Worm (Caenorhabditis elegans) whole organism, midembryonic: ENCODE results near the gene drr-2.

Experiments
- T22C8.4 ChIP-seq: fragments of 200-800 bp; sonication (Bioruptor generic); IDR thresholded peaks from 2 replicates; pipeline ENCODE4 v1.3.6; 2022; ENCODE audit warnings: missing genetic modification characterization, missing compliant biosample characterization
- cog-1 ChIP-seq: sonication (generic microtip); optimal IDR thresholded peaks from 2 replicates; lab custom pipeline; 2016; ENCODE audit warnings: missing genetic modification characterization, missing compliant biosample characterization
- flt-1 ChIP-seq: fragments of 200-800 bp; sonication (Bioruptor generic); IDR thresholded peaks from 2 replicates; pipeline ENCODE4 v1.3.6; 2022; ENCODE audit warnings: missing genetic modification characterization, missing compliant biosample characterization
- ztf-23 ChIP-seq: fragments of 200-800 bp; sonication (Bioruptor generic); IDR thresholded peaks from 2 replicates; pipeline ENCODE4 v1.3.6; 2022; ENCODE audit warnings: missing genetic modification reagents, missing genetic modification characterization, missing compliant biosample characterization
- ztf-29 ChIP-seq: fragments of 200-800 bp; sonication (Bioruptor generic); IDR thresholded peaks from 2 replicates; pipeline ENCODE4 v1.3.6; 2022; ENCODE audit warnings: missing genetic modification reagents, missing genetic modification characterization, missing compliant biosample characterization

ce11 chrIII:13669519-13669918 is 26.1 kb upstream of the drr-2 start:
- TF ChIP-seq cog-1 (no peak), flt-1 (no peak), T22C8.4 (no peak), ztf-29 (GFP tag; lab: Robert Waterston, UW) (no peak), ztf-23 (GFP tag; lab: Robert Waterston, UW) (no peak)
